Worm (Caenorhabditis elegans) whole organism, L1 larva: ENCODE data around the gene eral-1.

Experiments
- C04F5.9 ChIP-seq: sonication (generic microtip); optimal IDR thresholded peaks from 2 replicates; lab custom pipeline; 2016; ENCODE audit warnings: missing genetic modification characterization, missing compliant biosample characterization
- C16A3.4 ChIP-seq: fragments of 150-350 bp; optimal IDR thresholded peaks from 2 replicates; lab custom pipeline; 2014; ENCODE audit warnings: missing biosample characterization, missing genetic modification characterization
- alr-1 ChIP-seq: fragments of 200-800 bp; sonication (Bioruptor generic); optimal IDR thresholded peaks from 2 replicates; lab custom pipeline; 2018; ENCODE audit warnings: borderline replicate concordance, mild to moderate bottlenecking, missing genetic modification characterization, missing compliant biosample characterization
- blmp-1 ChIP-seq: fragments of 150-350 bp; optimal IDR thresholded peaks from 2 replicates; lab custom pipeline; 2014; ENCODE audit warnings: missing biosample characterization, missing genetic modification characterization
- ceh-63 ChIP-seq: fragments of 200-800 bp; sonication (Bioruptor generic); optimal IDR thresholded peaks from 2 replicates; lab custom pipeline; 2018; ENCODE audit warnings: mild to moderate bottlenecking, missing genetic modification characterization, missing compliant biosample characterization
- ces-1 ChIP-seq: fragments of 150-350 bp; optimal IDR thresholded peaks from 2 replicates; lab custom pipeline; 2014; ENCODE audit warnings: missing biosample characterization, missing genetic modification reagents, missing genetic modification characterization
- dsc-1 ChIP-seq: sonication (generic microtip); optimal IDR thresholded peaks from 2 replicates; lab custom pipeline; 2016; ENCODE audit warnings: mild to moderate bottlenecking, missing genetic modification characterization, missing compliant biosample characterization
- efl-1 ChIP-seq, 4 experiments: fragments of 150-350 bp; optimal IDR thresholded peaks in 3 of 4; peaks in 1 of 4; 1 replicate in 1 of 4; 2 replicates in 3 of 4; lab custom pipeline; 2014; ENCODE audit warnings: missing biosample characterization in 2 of 4, missing genetic modification characterization in 2 of 4, missing genetic modification reagents in 2 of 4
- efl-3 ChIP-seq: fragments of 200-800 bp; sonication (Bioruptor generic); optimal IDR thresholded peaks from 2 replicates; lab custom pipeline; 2018; ENCODE audit warnings: mild to moderate bottlenecking, missing genetic modification characterization, missing compliant biosample characterization
- elt-2 ChIP-seq: sonication (generic microtip); optimal IDR thresholded peaks from 2 replicates; lab custom pipeline; 2016; ENCODE audit warnings: missing genetic modification characterization, mild to moderate bottlenecking, inconsistent platforms, missing compliant biosample characterization, missing genetic modification reagents
- elt-3 ChIP-seq, 6 experiments: fragments of 150-350 bp in 1 of 6; sonication (generic microtip); optimal IDR thresholded peaks; 2 replicates each; lab custom pipeline; 2017 to 2018; ENCODE audit warnings: missing biosample characterization in 6 of 6, missing genetic modification characterization in 6 of 6, inconsistent platforms in 1 of 6
- ets-5 ChIP-seq: fragments of 200-800 bp; sonication (Bioruptor generic); IDR thresholded peaks from 2 replicates; pipeline ENCODE4 v1.3.6; 2022; ENCODE audit warnings: missing genetic modification characterization, missing compliant biosample characterization
- fkh-4 ChIP-seq: sonication (generic microtip); optimal IDR thresholded peaks from 2 replicates; lab custom pipeline; 2016; ENCODE audit warnings: missing compliant biosample characterization, missing genetic modification characterization, borderline replicate concordance
- fkh-8 ChIP-seq: sonication (generic microtip); optimal IDR thresholded peaks from 2 replicates; lab custom pipeline; 2016; ENCODE audit warnings: mild to moderate bottlenecking, missing genetic modification characterization, missing compliant biosample characterization
- fos-1 ChIP-seq: fragments of 150-350 bp; optimal IDR thresholded peaks from 2 replicates; lab custom pipeline; 2014; ENCODE audit warnings: missing biosample characterization, missing genetic modification characterization
- grh-1 ChIP-seq: fragments of 200-800 bp; sonication (Bioruptor generic); IDR thresholded peaks from 2 replicates; pipeline ENCODE4 v1.3.6; 2022; ENCODE audit warnings: missing genetic modification reagents, missing genetic modification characterization, missing compliant biosample characterization
- hlh-4 ChIP-seq: sonication (generic microtip); optimal IDR thresholded peaks from 2 replicates; lab custom pipeline; 2016; ENCODE audit warnings: mild to moderate bottlenecking, missing genetic modification characterization, missing compliant biosample characterization
- hpl-2 ChIP-seq: fragments of 150-350 bp; optimal IDR thresholded peaks from 2 replicates; lab custom pipeline; 2014; ENCODE audit warnings: missing biosample characterization, missing genetic modification reagents, missing genetic modification characterization
- irx-1 ChIP-seq: sonication (generic microtip); optimal IDR thresholded peaks from 2 replicates; lab custom pipeline; 2016; ENCODE audit warnings: missing genetic modification characterization, missing compliant biosample characterization
- isw-1 ChIP-seq: fragments of 200-800 bp; sonication (Bioruptor generic); IDR thresholded peaks from 2 replicates; pipeline ENCODE4 v1.3.6; 2022; ENCODE audit warnings: missing genetic modification characterization, missing compliant biosample characterization
- lin-13 ChIP-seq: fragments of 150-350 bp; optimal IDR thresholded peaks from 2 replicates; lab custom pipeline; 2014; ENCODE audit warnings: missing biosample characterization, missing genetic modification reagents, missing genetic modification characterization
- lin-14 ChIP-seq: fragments of 200-800 bp; sonication (Bioruptor generic); optimal IDR thresholded peaks from 2 replicates; lab custom pipeline; 2018; ENCODE audit warnings: mild to moderate bottlenecking, missing genetic modification characterization, moderate library complexity, missing compliant biosample characterization
- lin-15B ChIP-seq: fragments of 150-350 bp; sonication (generic microtip); optimal IDR thresholded peaks from 3 replicates; lab custom pipeline; 2014; ENCODE audit warnings: missing biosample characterization, missing genetic modification characterization
- lin-35 ChIP-seq, 2 experiments: fragments of 150-350 bp; optimal IDR thresholded peaks; 2 replicates each; lab custom pipeline; 2014; ENCODE audit warnings: missing biosample characterization in 2 of 2, missing genetic modification characterization in 2 of 2, missing genetic modification reagents in 2 of 2
- lin-39 ChIP-seq: fragments of 150-350 bp; optimal IDR thresholded peaks from 2 replicates; lab custom pipeline; 2014; ENCODE audit warnings: missing biosample characterization, missing genetic modification reagents, missing genetic modification characterization
- lir-3 ChIP-seq: sonication (generic microtip); optimal IDR thresholded peaks from 2 replicates; lab custom pipeline; 2016; ENCODE audit warnings: mild to moderate bottlenecking, missing genetic modification characterization, moderate library complexity, missing compliant biosample characterization; ENCODE audit not compliant: poor library complexity
- lsy-2 ChIP-seq, 2 experiments: fragments of 150-350 bp; optimal IDR thresholded peaks; 2 replicates each; lab custom pipeline; 2014; ENCODE audit warnings: missing biosample characterization in 2 of 2, missing genetic modification characterization in 2 of 2
- mab-9 ChIP-seq: fragments of 200-800 bp; sonication (Bioruptor generic); IDR thresholded peaks from 2 replicates; pipeline ENCODE4 v1.3.6; 2022; ENCODE audit warnings: missing genetic modification reagents, missing genetic modification characterization, missing compliant biosample characterization
- mdl-1 ChIP-seq, 2 experiments: fragments of 150-350 bp; optimal IDR thresholded peaks; 2 replicates each; lab custom pipeline; 2014 to 2017; ENCODE audit warnings: missing biosample characterization in 2 of 2, missing genetic modification characterization in 2 of 2, inconsistent platforms in 1 of 2
- mef-2 ChIP-seq: fragments of 150-350 bp; optimal IDR thresholded peaks from 2 replicates; lab custom pipeline; 2014; ENCODE audit warnings: missing biosample characterization, missing genetic modification characterization
- mep-1 ChIP-seq: fragments of 150-350 bp; optimal IDR thresholded peaks from 2 replicates; lab custom pipeline; 2014; ENCODE audit warnings: missing biosample characterization, missing genetic modification characterization
- nhr-12 ChIP-seq: sonication (generic microtip); optimal IDR thresholded peaks from 2 replicates; lab custom pipeline; 2017; ENCODE audit warnings: missing biosample characterization, missing genetic modification characterization
- nhr-19 ChIP-seq: fragments of 200-800 bp; sonication (Bioruptor generic); conservative IDR thresholded peaks from 2 replicates; pipeline ENCODE4 v1.3.6; 2022; ENCODE audit warnings: missing genetic modification characterization, missing compliant biosample characterization
- nhr-20 ChIP-seq: sonication (generic microtip); optimal IDR thresholded peaks from 2 replicates; lab custom pipeline; 2016; ENCODE audit warnings: mild to moderate bottlenecking, missing genetic modification characterization, missing compliant biosample characterization
- nhr-28 ChIP-seq: fragments of 150-350 bp; optimal IDR thresholded peaks from 2 replicates; lab custom pipeline; 2014; ENCODE audit warnings: missing biosample characterization, missing genetic modification characterization
- nhr-47 ChIP-seq: sonication (generic microtip); optimal IDR thresholded peaks from 2 replicates; lab custom pipeline; 2016; ENCODE audit warnings: mild to moderate bottlenecking, missing genetic modification characterization, moderate library complexity, missing compliant biosample characterization
- nhr-71 ChIP-seq: sonication (generic microtip); optimal IDR thresholded peaks from 2 replicates; lab custom pipeline; 2016; ENCODE audit warnings: mild to moderate bottlenecking, missing genetic modification characterization, moderate library complexity, missing compliant biosample characterization
- nhr-77 ChIP-seq: fragments of 150-350 bp; optimal IDR thresholded peaks from 2 replicates; lab custom pipeline; 2014; ENCODE audit warnings: missing biosample characterization, missing genetic modification characterization
- nhr-85 ChIP-seq: sonication (generic microtip); peaks from one replicate; lab custom pipeline; 2016; ENCODE audit warnings: missing genetic modification characterization, inconsistent platforms, missing compliant biosample characterization
- pax-3 ChIP-seq: fragments of 200-800 bp; sonication (Bioruptor generic); optimal IDR thresholded peaks from 2 replicates; lab custom pipeline; 2018; ENCODE audit warnings: mild to moderate bottlenecking, missing genetic modification characterization, moderate library complexity, missing compliant biosample characterization
- pqm-1 ChIP-seq: sonication (generic microtip); optimal IDR thresholded peaks from 3 replicates; lab custom pipeline; 2017; ENCODE audit warnings: missing biosample characterization, missing genetic modification characterization
- rnt-1 ChIP-seq: sonication (generic microtip); optimal IDR thresholded peaks from 2 replicates; lab custom pipeline; 2016; ENCODE audit warnings: mild to moderate bottlenecking, missing genetic modification characterization, moderate library complexity, missing compliant biosample characterization
- skn-1 ChIP-seq: fragments of 150-350 bp; optimal IDR thresholded peaks from 2 replicates; lab custom pipeline; 2014; ENCODE audit warnings: missing biosample characterization, missing genetic modification characterization
- snu-23 ChIP-seq: sonication (generic microtip); optimal IDR thresholded peaks from 2 replicates; lab custom pipeline; 2016; ENCODE audit warnings: missing genetic modification characterization, missing compliant biosample characterization
- sup-37 ChIP-seq: fragments of 200-800 bp; sonication (Bioruptor generic); optimal IDR thresholded peaks from 2 replicates; lab custom pipeline; 2018; ENCODE audit warnings: mild to moderate bottlenecking, missing genetic modification characterization, missing compliant biosample characterization
- unc-98 ChIP-seq: fragments of 200-800 bp; sonication (Bioruptor generic); IDR thresholded peaks from 2 replicates; pipeline ENCODE4 v1.3.6; 2022; ENCODE audit warnings: missing genetic modification characterization, missing compliant biosample characterization
- zip-4 ChIP-seq: fragments of 200-800 bp; sonication (Bioruptor generic); optimal IDR thresholded peaks from 2 replicates; lab custom pipeline; 2018; ENCODE audit warnings: mild to moderate bottlenecking, missing genetic modification characterization, moderate library complexity, missing compliant biosample characterization
- ztf-11 ChIP-seq, 2 experiments: sonication (generic microtip); optimal IDR thresholded peaks; 2 replicates each; lab custom pipeline; 2016 to 2017; ENCODE audit warnings: missing genetic modification characterization in 2 of 2, missing biosample characterization in 1 of 2, missing compliant biosample characterization in 1 of 2

eral-1 gene

ce11 chrII:9591071-9591470 is 1.5 kb upstream of the eral-1 start, which contains the start of the genes E02H1.1 and tag-124 (continued):
- peak; percentile 86 for TF ChIP-seq lin-14
- TF ChIP-seq sup-37 (GFP tag; lab: Kevin White, UChicago), result peak; percentile 60
- TF ChIP-seq zip-4, result peak; percentile 62
- peak; percentile 98 for TF ChIP-seq lir-3
- TF ChIP-seq ztf-11 (tag; optimal IDR thresholded peaks at IDR 0.05; lab: Kevin White, UChicago), result peak in 1 of 2 experiments; percentile 97
- TF ChIP-seq mab-9 (GFP tag; lab: Robert Waterston, UW), result peak; percentile 79
- TF ChIP-seq snu-23 (GFP tag; lab: Kevin White, UChicago), result peak; percentile 91
- TF ChIP-seq rnt-1, result peak; percentile 99
- no peak for TF ChIP-seq ces-1 (GFP tag; lab: Kevin White, UChicago)
- peak; percentile 70 for TF ChIP-seq efl-3 (GFP tag; lab: Kevin White, UChicago)
- peak; percentile 61 for TF ChIP-seq fos-1 (tag; lab: Kevin White, UChicago)
- TF ChIP-seq lin-13 (GFP tag; lab: Kevin White, UChicago), result peak; percentile 16
- TF ChIP-seq nhr-71 (tag; lab: Kevin White, UChicago), result peak; percentile 93
- TF ChIP-seq C16A3.4 (tag; lab: Kevin White, UChicago), result peak; percentile 23
- no peak for TF ChIP-seq alr-1 (tag; lab: Kevin White, UChicago)
- TF ChIP-seq lin-35 (GFP tag; optimal IDR thresholded peaks at IDR 0.05; lab: Kevin White, UChicago), result peak; percentile 73 to 76
- TF ChIP-seq lin-39 (tag; lab: Kevin White, UChicago), result peak; percentile 62
- peak; percentile 84 for TF ChIP-seq fkh-8 (tag; lab: Kevin White, UChicago)
- no peak for TF ChIP-seq hpl-2 (GFP tag; lab: Kevin White, UChicago)
- peak in 1 of 2 experiments; percentile 65 for TF ChIP-seq mdl-1 (tag; optimal IDR thresholded peaks at IDR 0.05; lab: Kevin White, UChicago)
- TF ChIP-seq elt-3 (tag; optimal IDR thresholded peaks at IDR 0.05; lab: Kevin White, UChicago), result peak in 2 of 6 experiments; percentile 47 to 62
- TF ChIP-seq hlh-4 (tag; lab: Kevin White, UChicago), result peak; percentile 66
- peak; percentile 80 for TF ChIP-seq unc-98 (GFP tag; lab: Robert Waterston, UW)
- no peak for TF ChIP-seq nhr-12 (tag; lab: Kevin White, UChicago)
- peak; percentile 93 for TF ChIP-seq pax-3
- no peak for TF ChIP-seq nhr-28 (tag; lab: Kevin White, UChicago)
- TF ChIP-seq dsc-1 (tag; lab: Kevin White, UChicago), result peak; percentile 96
- peak; percentile 76 for TF ChIP-seq grh-1 (GFP tag; lab: Robert Waterston, UW)
- TF ChIP-seq nhr-47 (tag; lab: Kevin White, UChicago), result peak; percentile 93
- no peak for TF ChIP-seq ets-5 (GFP tag; lab: Robert Waterston, UW)

DNA sequence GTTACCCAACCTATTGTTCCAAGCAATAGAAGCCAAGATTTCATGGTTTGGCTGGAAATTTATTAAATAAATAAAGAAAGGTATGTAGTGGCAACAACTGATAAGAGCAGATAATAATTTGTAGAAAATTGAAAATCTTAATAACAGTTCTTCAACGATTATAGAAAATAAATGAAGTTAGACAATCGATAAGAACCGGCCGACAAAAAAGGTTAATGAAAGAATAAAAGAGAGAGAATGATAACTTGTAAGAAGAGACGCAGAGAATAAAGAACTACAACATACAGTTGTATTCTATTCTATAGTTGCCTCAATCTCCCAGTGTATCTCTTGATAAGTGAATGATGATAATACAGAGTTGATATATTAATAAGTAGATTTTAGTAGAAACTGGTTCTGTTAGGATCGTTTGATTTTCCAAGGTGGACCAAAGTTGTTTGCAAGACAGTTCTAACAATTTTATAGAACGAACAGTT is 2.8 kb downstream of the eral-1 start, which contains the start of gene ugt-58:
Gene ugt-58, minus strand, starts transcription at position 51 of the 476 bp plus-strand sequence.
- TF ChIP-seq efl-1 (optimal IDR thresholded peaks at IDR 0.05; lab: Kevin White, UChicago) (no peak), efl-1 (GFP tag; optimal IDR thresholded peaks at IDR 0.05 in 1 of 2; lab: Kevin White, UChicago) (no peak), nhr-28 (tag; lab: Kevin White, UChicago) (peak; percentile 36), elt-2 (tag; lab: Kevin White, UChicago) (peak; percentile 40), irx-1 (no peak), nhr-19 (GFP tag; lab: Robert Waterston, UW) (peak; percentile 22), ces-1 (GFP tag; lab: Kevin White, UChicago) (no peak), zip-4 (no peak), elt-3 (tag; optimal IDR thresholded peaks at IDR 0.05; lab: Kevin White, UChicago) (peak in 5 of 6 experiments; percentile 33 to 74 (median 53)), nhr-85 (peak; percentile 72), lir-3 (no peak), blmp-1 (tag; lab: Kevin White, UChicago) (peak; percentile 23), ceh-63 (GFP tag; lab: Kevin White, UChicago) (no peak), nhr-71 (tag; lab: Kevin White, UChicago) (peak; percentile 42), pqm-1 (tag; lab: Kevin White, UChicago) (no peak), lsy-2 (tag; optimal IDR thresholded peaks at IDR 0.05; lab: Kevin White, UChicago) (peak; percentile 15 to 17), C16A3.4 (tag; lab: Kevin White, UChicago) (no peak), fkh-4 (tag; lab: Kevin White, UChicago) (no peak), mep-1 (peak; percentile 29), lin-35 (GFP tag; optimal IDR thresholded peaks at IDR 0.05; lab: Kevin White, UChicago) (peak in 1 of 2 experiments; percentile 39), mef-2 (no peak), skn-1 (tag; lab: Kevin White, UChicago) (peak; percentile 53), isw-1 (no peak), nhr-77 (tag; lab: Kevin White, UChicago) (no peak), hpl-2 (GFP tag; lab: Kevin White, UChicago) (no peak), lin-15B (tag; lab: Kevin White, UChicago) (no peak), lin-14 (peak; percentile 20), snu-23 (GFP tag; lab: Kevin White, UChicago) (peak; percentile 27), nhr-20 (tag; lab: Kevin White, UChicago) (peak; percentile 80), C04F5.9 (tag; lab: Kevin White, UChicago) (no peak)
